Worm (Caenorhabditis elegans) whole organism, L2 larva: ENCODE results near the gene H43E16.1.

Experiments
- C34F6.9 ChIP-seq: fragments of 150-350 bp; optimal IDR thresholded peaks from 2 replicates; lab custom pipeline; 2014; ENCODE audit warnings: missing biosample characterization, missing genetic modification characterization
- F13H6.1 ChIP-seq: sonication (generic microtip); optimal IDR thresholded peaks from 2 replicates; lab custom pipeline; 2016; ENCODE audit warnings: missing genetic modification characterization, missing compliant biosample characterization
- Y55F3AM.14 ChIP-seq: fragments of 200-800 bp; sonication (Bioruptor generic); optimal IDR thresholded peaks from 2 replicates; lab custom pipeline; 2018; ENCODE audit warnings: mild to moderate bottlenecking, missing genetic modification characterization, missing compliant biosample characterization
- alr-1 ChIP-seq: fragments of 150-350 bp; optimal IDR thresholded peaks from 2 replicates; lab custom pipeline; 2014; ENCODE audit warnings: missing biosample characterization, missing genetic modification characterization
- aly-2 ChIP-seq: fragments of 150-350 bp; optimal IDR thresholded peaks from 2 replicates; lab custom pipeline; 2014; ENCODE audit warnings: missing biosample characterization, missing genetic modification characterization
- blmp-1 ChIP-seq: sonication (generic microtip); optimal IDR thresholded peaks from 2 replicates; lab custom pipeline; 2017; ENCODE audit warnings: missing genetic modification characterization, mild to moderate bottlenecking, missing compliant biosample characterization, antibody characterized with exemption, moderate library complexity; ENCODE audit not compliant: insufficient read depth
- ceh-16 ChIP-seq: fragments of 150-350 bp; optimal IDR thresholded peaks from 2 replicates; lab custom pipeline; 2014; ENCODE audit warnings: missing biosample characterization, missing genetic modification characterization
- ceh-82 ChIP-seq: fragments of 150-350 bp; optimal IDR thresholded peaks from 2 replicates; lab custom pipeline; 2014; ENCODE audit warnings: missing biosample characterization, missing genetic modification characterization
- crh-2 ChIP-seq: sonication (generic microtip); optimal IDR thresholded peaks from 2 replicates; lab custom pipeline; 2017; ENCODE audit warnings: missing biosample characterization, missing genetic modification characterization
- dmd-4 ChIP-seq: sonication (generic microtip); optimal IDR thresholded peaks from 2 replicates; lab custom pipeline; 2017; ENCODE audit warnings: missing biosample characterization, missing genetic modification characterization
- egl-27 ChIP-seq: sonication (generic microtip); optimal IDR thresholded peaks from 3 replicates; lab custom pipeline; 2017; ENCODE audit warnings: missing biosample characterization, missing genetic modification reagents, missing genetic modification characterization
- elt-1 ChIP-seq: fragments of 150-350 bp; optimal IDR thresholded peaks from 2 replicates; lab custom pipeline; 2014; ENCODE audit warnings: missing biosample characterization, missing genetic modification characterization
- elt-3 ChIP-seq: sonication (generic microtip); optimal IDR thresholded peaks from 2 replicates; lab custom pipeline; 2017; ENCODE audit warnings: missing biosample characterization, missing genetic modification characterization
- fos-1 ChIP-seq: fragments of 150-350 bp; optimal IDR thresholded peaks from 2 replicates; lab custom pipeline; 2014; ENCODE audit warnings: missing biosample characterization, missing genetic modification characterization
- gmeb-1 ChIP-seq: fragments of 150-350 bp; optimal IDR thresholded peaks from 2 replicates; lab custom pipeline; 2014; ENCODE audit warnings: missing biosample characterization, missing genetic modification characterization
- lin-11 ChIP-seq: fragments of 150-350 bp; sonication (generic microtip); optimal IDR thresholded peaks from 2 replicates; lab custom pipeline; 2014; ENCODE audit warnings: missing biosample characterization, missing genetic modification characterization, inconsistent platforms, mixed read lengths
- lin-13 ChIP-seq: fragments of 150-350 bp; optimal IDR thresholded peaks from 2 replicates; lab custom pipeline; 2014; ENCODE audit warnings: missing biosample characterization, missing genetic modification reagents, missing genetic modification characterization
- lin-39 ChIP-seq: fragments of 150-350 bp; optimal IDR thresholded peaks from 2 replicates; lab custom pipeline; 2014; ENCODE audit warnings: missing biosample characterization, missing genetic modification reagents, missing genetic modification characterization
- lsy-2 ChIP-seq, 2 experiments: fragments of 150-350 bp in 1 of 2; sonication (generic microtip) in 1 of 2; optimal IDR thresholded peaks; 2 replicates each; lab custom pipeline; 2014 to 2017; ENCODE audit warnings: missing biosample characterization in 2 of 2, missing genetic modification characterization in 2 of 2
- mab-5 ChIP-seq: fragments of 150-350 bp; optimal IDR thresholded peaks from 2 replicates; lab custom pipeline; 2014; ENCODE audit warnings: missing biosample characterization, missing genetic modification characterization
- mbf-1 ChIP-seq: sonication (generic microtip); optimal IDR thresholded peaks from 2 replicates; lab custom pipeline; 2017; ENCODE audit warnings: missing biosample characterization, missing genetic modification characterization
- mdl-1 ChIP-seq, 2 experiments: fragments of 150-350 bp in 1 of 2; sonication (generic microtip) in 1 of 2; optimal IDR thresholded peaks; 2 replicates each; lab custom pipeline; 2017; ENCODE audit warnings: missing biosample characterization in 2 of 2, missing genetic modification characterization in 2 of 2
- nhr-10 ChIP-seq: sonication (generic microtip); optimal IDR thresholded peaks from 2 replicates; lab custom pipeline; 2017; ENCODE audit warnings: missing biosample characterization, missing genetic modification characterization
- nhr-11 ChIP-seq: fragments of 150-350 bp; optimal IDR thresholded peaks from 2 replicates; lab custom pipeline; 2014; ENCODE audit warnings: missing biosample characterization, missing genetic modification characterization
- nhr-12 ChIP-seq: fragments of 150-350 bp; optimal IDR thresholded peaks from 2 replicates; lab custom pipeline; 2014; ENCODE audit warnings: missing biosample characterization, missing genetic modification characterization
- nhr-129 ChIP-seq: fragments of 150-350 bp; optimal IDR thresholded peaks from 2 replicates; lab custom pipeline; 2014; ENCODE audit warnings: missing biosample characterization, missing genetic modification characterization
- nhr-237 ChIP-seq: fragments of 150-350 bp; optimal IDR thresholded peaks from 2 replicates; lab custom pipeline; 2014; ENCODE audit warnings: missing biosample characterization, missing genetic modification characterization
- nhr-25 ChIP-seq: fragments of 150-350 bp; sonication (generic microtip); optimal IDR thresholded peaks from 3 replicates; lab custom pipeline; 2014; ENCODE audit warnings: missing biosample characterization, missing genetic modification characterization
- nhr-6 ChIP-seq: fragments of 150-350 bp; optimal IDR thresholded peaks from 2 replicates; lab custom pipeline; 2014; ENCODE audit warnings: missing biosample characterization, missing genetic modification characterization
- nhr-77 ChIP-seq: fragments of 150-350 bp; optimal IDR thresholded peaks from 2 replicates; lab custom pipeline; 2014; ENCODE audit warnings: missing biosample characterization, missing genetic modification characterization
- peb-1 ChIP-seq: fragments of 150-350 bp; optimal IDR thresholded peaks from 2 replicates; lab custom pipeline; 2014; ENCODE audit warnings: missing biosample characterization, missing genetic modification characterization
- skn-1 ChIP-seq: sonication (generic microtip); optimal IDR thresholded peaks from 2 replicates; lab custom pipeline; 2017; ENCODE audit warnings: missing biosample characterization, missing genetic modification characterization
- sma-3 ChIP-seq: sonication (generic microtip); optimal IDR thresholded peaks from 2 replicates; lab custom pipeline; 2016; ENCODE audit warnings: missing genetic modification reagents, missing genetic modification characterization, missing compliant biosample characterization
- sma-9 ChIP-seq, 2 experiments: fragments of 150-350 bp in 1 of 2; sonication (generic microtip) in 1 of 2; optimal IDR thresholded peaks; 2 replicates each; lab custom pipeline; 2014 to 2016; ENCODE audit warnings: missing genetic modification characterization in 2 of 2, mild to moderate bottlenecking in 1 of 2, missing biosample characterization in 1 of 2, missing compliant biosample characterization in 1 of 2, missing genetic modification reagents in 1 of 2, moderate library complexity in 1 of 2
- snpc-4 ChIP-seq: fragments of 150-350 bp; optimal IDR thresholded peaks from 2 replicates; lab custom pipeline; 2014; ENCODE audit warnings: missing biosample characterization, missing genetic modification characterization
- unc-39 ChIP-seq: fragments of 150-350 bp; optimal IDR thresholded peaks from 2 replicates; lab custom pipeline; 2014; ENCODE audit warnings: missing biosample characterization, missing genetic modification characterization
- unc-55 ChIP-seq: fragments of 150-350 bp; sonication (generic microtip); optimal IDR thresholded peaks from 3 replicates; lab custom pipeline; 2014; ENCODE audit warnings: missing biosample characterization, missing genetic modification reagents, missing genetic modification characterization
- unc-62 ChIP-seq: fragments of 150-350 bp; optimal IDR thresholded peaks from 2 replicates; lab custom pipeline; 2014; ENCODE audit warnings: missing biosample characterization, missing genetic modification reagents, missing genetic modification characterization
- zag-1 ChIP-seq: fragments of 150-350 bp; optimal IDR thresholded peaks from 2 replicates; lab custom pipeline; 2014; ENCODE audit warnings: missing biosample characterization, missing genetic modification characterization
- ztf-11 ChIP-seq: sonication (generic microtip); optimal IDR thresholded peaks from 2 replicates; lab custom pipeline; 2017; ENCODE audit warnings: missing biosample characterization, missing genetic modification characterization
- ztf-4 ChIP-seq: fragments of 150-350 bp; optimal IDR thresholded peaks from 2 replicates; lab custom pipeline; 2014; ENCODE audit warnings: missing biosample characterization, missing genetic modification characterization

Gene H43E16.1

DNA sequence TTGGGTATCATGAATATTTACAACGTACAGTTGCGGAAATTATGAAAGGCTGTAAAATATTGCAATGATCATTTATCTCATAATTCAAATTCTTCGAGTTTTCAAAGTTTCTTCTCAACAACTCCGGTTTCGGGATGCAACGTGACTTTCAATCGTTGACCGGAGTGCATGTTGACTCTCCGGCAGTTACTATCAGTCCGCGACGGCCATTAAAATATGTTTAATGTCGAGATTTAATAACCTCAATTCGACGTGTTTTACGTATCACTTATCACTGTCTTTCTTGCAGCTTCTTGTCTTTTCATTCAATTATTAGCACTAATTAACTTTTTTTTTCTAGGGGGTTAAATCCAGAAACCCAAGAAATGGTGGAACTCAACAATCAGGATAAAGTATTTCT, 44.2 kb downstream of the H43E16.1 start, which contains the start of gene tsp-10:
Gene tsp-10 (plus strand): TSS at position 366 of the 400 bp plus-strand sequence.
- TF ChIP-seq nhr-25 (tag; lab: Kevin White, UChicago), result no peak
- TF ChIP-seq unc-39 (tag; lab: Kevin White, UChicago), result no peak
- no peak for TF ChIP-seq egl-27 (tag; lab: Kevin White, UChicago)

DNA sequence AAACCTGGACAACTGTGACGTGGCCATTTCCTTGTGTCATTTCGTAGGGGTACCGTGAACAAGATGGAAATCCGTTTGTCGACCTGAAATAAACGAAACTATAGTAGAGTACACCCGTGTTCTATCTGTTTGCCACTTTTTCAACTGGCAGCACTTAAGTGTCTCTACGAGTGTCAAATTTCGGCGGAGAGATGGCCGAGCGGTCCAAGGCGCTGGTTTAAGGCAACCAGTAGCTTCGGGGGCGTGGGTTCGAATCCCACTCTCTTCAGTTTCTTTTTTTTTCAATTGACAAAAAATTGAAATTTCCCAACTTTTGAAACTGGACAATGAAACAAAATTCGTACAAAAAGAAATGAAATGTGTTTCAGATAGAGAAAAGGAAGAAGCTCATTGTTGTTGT, 47.5 kb downstream of the H43E16.1 start:
- TF ChIP-seq crh-2 (tag; lab: Kevin White, UChicago) (peak; percentile 30), mdl-1 (tag; optimal IDR thresholded peaks at IDR 0.05; lab: Kevin White, UChicago) (no peak), nhr-11 (tag; lab: Kevin White, UChicago) (no peak), lin-11 (no peak), mab-5 (tag; lab: Kevin White, UChicago) (no peak), unc-55 (GFP tag; lab: Kevin White, UChicago) (no peak), gmeb-1 (tag; lab: Kevin White, UChicago) (peak; percentile 26), fos-1 (tag; lab: Kevin White, UChicago) (no peak), elt-3 (tag; lab: Kevin White, UChicago) (no peak), nhr-12 (no peak), ztf-4 (tag; lab: Kevin White, UChicago) (no peak), aly-2 (tag; lab: Kevin White, UChicago) (no peak), lin-39 (tag; lab: Kevin White, UChicago) (no peak), zag-1 (tag; lab: Kevin White, UChicago) (no peak), alr-1 (tag; lab: Kevin White, UChicago) (no peak), elt-1 (tag; lab: Kevin White, UChicago) (no peak), unc-62 (GFP tag; lab: Kevin White, UChicago) (no peak), mbf-1 (tag; lab: Kevin White, UChicago) (no peak), nhr-129 (peak; percentile 54), sma-9 (GFP tag; optimal IDR thresholded peaks at IDR 0.05; lab: Kevin White, UChicago) (peak; percentile 11), sma-9 (tag; optimal IDR thresholded peaks at IDR 0.05; lab: Kevin White, UChicago) (no peak), ceh-82 (no peak), ceh-16 (tag; lab: Kevin White, UChicago) (no peak), blmp-1 (tag; lab: Kevin White, UChicago) (no peak), peb-1 (no peak), nhr-237 (tag; lab: Kevin White, UChicago) (no peak), lin-13 (peak; percentile 14), lsy-2 (tag; optimal IDR thresholded peaks at IDR 0.05; lab: Kevin White, UChicago) (peak in 1 of 2 experiments; percentile 39), egl-27 (tag; lab: Kevin White, UChicago) (no peak), Y55F3AM.14 (no peak), dmd-4 (tag; lab: Kevin White, UChicago) (no peak), F13H6.1 (tag; lab: Kevin White, UChicago) (peak; percentile 3), C34F6.9 (tag; lab: Kevin White, UChicago) (peak; percentile 23), ztf-11 (tag; lab: Kevin White, UChicago) (no peak), skn-1 (tag; lab: Kevin White, UChicago) (no peak), sma-3 (GFP tag; lab: Kevin White, UChicago) (no peak), nhr-6 (tag; lab: Kevin White, UChicago) (no peak), snpc-4 (peak; percentile 17)

DNA sequence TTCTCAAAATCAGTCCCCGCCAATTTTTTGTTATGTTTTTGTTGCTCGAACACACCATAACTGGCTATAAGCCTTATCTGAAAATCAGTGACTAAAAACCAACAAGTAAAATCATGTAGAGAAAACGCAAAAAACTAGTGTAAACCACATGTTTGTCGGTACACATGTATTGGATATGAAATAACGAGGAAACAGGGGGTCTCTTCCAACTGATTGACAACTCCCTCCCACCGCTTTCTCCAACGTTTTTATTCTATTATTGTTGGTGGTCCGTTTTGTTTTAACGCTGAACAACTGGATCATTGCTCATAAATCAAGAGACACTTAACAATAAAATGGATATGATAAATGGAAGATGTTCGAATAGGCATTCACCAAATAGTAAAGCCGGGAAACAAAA, 52.7 kb downstream of the H43E16.1 start:
- TF ChIP-seq crh-2 (tag; lab: Kevin White, UChicago) (no peak), elt-3 (tag; lab: Kevin White, UChicago) (no peak), mbf-1 (tag; lab: Kevin White, UChicago) (no peak), nhr-77 (tag; lab: Kevin White, UChicago) (no peak), nhr-129 (no peak), nhr-10 (tag; lab: Kevin White, UChicago) (no peak), unc-62 (GFP tag; lab: Kevin White, UChicago) (no peak), egl-27 (tag; lab: Kevin White, UChicago) (no peak), Y55F3AM.14 (no peak), nhr-11 (tag; lab: Kevin White, UChicago) (no peak)
- TF ChIP-seq, all 48 proteins: peak for 0
